Worm (Caenorhabditis elegans) whole organism, L1 larva: ENCODE results near the gene T04H1.12.

Experiments used
- C04F5.9 ChIP-seq: sonication (generic microtip); optimal IDR thresholded peaks from 2 replicates; lab custom pipeline; 2016; ENCODE audit warnings: missing genetic modification characterization, missing compliant biosample characterization
- C16A3.4 ChIP-seq: fragments of 150-350 bp; optimal IDR thresholded peaks from 2 replicates; lab custom pipeline; 2014; ENCODE audit warnings: missing biosample characterization, missing genetic modification characterization
- F16B12.6 ChIP-seq: fragments of 150-350 bp; optimal IDR thresholded peaks from 2 replicates; lab custom pipeline; 2014; ENCODE audit warnings: missing biosample characterization, missing genetic modification characterization
- Y116A8C.19 ChIP-seq: sonication (generic microtip); optimal IDR thresholded peaks from 2 replicates; lab custom pipeline; 2016; ENCODE audit warnings: missing compliant biosample characterization, missing genetic modification characterization, borderline replicate concordance
- ama-1 ChIP-seq: fragments of 150-350 bp; optimal IDR thresholded peaks from 2 replicates; lab custom pipeline; 2014
- blmp-1 ChIP-seq: fragments of 150-350 bp; optimal IDR thresholded peaks from 2 replicates; lab custom pipeline; 2014; ENCODE audit warnings: missing biosample characterization, missing genetic modification characterization
- ceh-63 ChIP-seq: fragments of 200-800 bp; sonication (Bioruptor generic); optimal IDR thresholded peaks from 2 replicates; lab custom pipeline; 2018; ENCODE audit warnings: mild to moderate bottlenecking, missing genetic modification characterization, missing compliant biosample characterization
- ceh-8 ChIP-seq: fragments of 200-800 bp; sonication (Bioruptor generic); optimal IDR thresholded peaks from 2 replicates; lab custom pipeline; 2018; ENCODE audit warnings: mild to moderate bottlenecking, missing genetic modification characterization, moderate library complexity, missing compliant biosample characterization
- efl-1 ChIP-seq, 4 experiments: fragments of 150-350 bp; optimal IDR thresholded peaks in 3 of 4; peaks in 1 of 4; 1 replicate in 1 of 4; 2 replicates in 3 of 4; lab custom pipeline; 2014; ENCODE audit warnings: missing biosample characterization in 2 of 4, missing genetic modification characterization in 2 of 4, missing genetic modification reagents in 2 of 4
- efl-3 ChIP-seq: fragments of 200-800 bp; sonication (Bioruptor generic); optimal IDR thresholded peaks from 2 replicates; lab custom pipeline; 2018; ENCODE audit warnings: mild to moderate bottlenecking, missing genetic modification characterization, missing compliant biosample characterization
- elt-2 ChIP-seq: sonication (generic microtip); optimal IDR thresholded peaks from 2 replicates; lab custom pipeline; 2016; ENCODE audit warnings: missing genetic modification characterization, mild to moderate bottlenecking, inconsistent platforms, missing compliant biosample characterization, missing genetic modification reagents
- elt-3 ChIP-seq, 6 experiments: fragments of 150-350 bp in 1 of 6; sonication (generic microtip); optimal IDR thresholded peaks; 2 replicates each; lab custom pipeline; 2017 to 2018; ENCODE audit warnings: missing biosample characterization in 6 of 6, missing genetic modification characterization in 6 of 6, inconsistent platforms in 1 of 6
- ets-5 ChIP-seq: fragments of 200-800 bp; sonication (Bioruptor generic); IDR thresholded peaks from 2 replicates; pipeline ENCODE4 v1.3.6; 2022; ENCODE audit warnings: missing genetic modification characterization, missing compliant biosample characterization
- fkh-8 ChIP-seq: sonication (generic microtip); optimal IDR thresholded peaks from 2 replicates; lab custom pipeline; 2016; ENCODE audit warnings: mild to moderate bottlenecking, missing genetic modification characterization, missing compliant biosample characterization
- grh-1 ChIP-seq: fragments of 200-800 bp; sonication (Bioruptor generic); IDR thresholded peaks from 2 replicates; pipeline ENCODE4 v1.3.6; 2022; ENCODE audit warnings: missing genetic modification reagents, missing genetic modification characterization, missing compliant biosample characterization
- irx-1 ChIP-seq: sonication (generic microtip); optimal IDR thresholded peaks from 2 replicates; lab custom pipeline; 2016; ENCODE audit warnings: missing genetic modification characterization, missing compliant biosample characterization
- isw-1 ChIP-seq: fragments of 200-800 bp; sonication (Bioruptor generic); IDR thresholded peaks from 2 replicates; pipeline ENCODE4 v1.3.6; 2022; ENCODE audit warnings: missing genetic modification characterization, missing compliant biosample characterization
- lin-13 ChIP-seq: fragments of 150-350 bp; optimal IDR thresholded peaks from 2 replicates; lab custom pipeline; 2014; ENCODE audit warnings: missing biosample characterization, missing genetic modification reagents, missing genetic modification characterization
- lin-14 ChIP-seq: fragments of 200-800 bp; sonication (Bioruptor generic); optimal IDR thresholded peaks from 2 replicates; lab custom pipeline; 2018; ENCODE audit warnings: mild to moderate bottlenecking, missing genetic modification characterization, moderate library complexity, missing compliant biosample characterization
- lin-15B ChIP-seq: fragments of 150-350 bp; sonication (generic microtip); optimal IDR thresholded peaks from 3 replicates; lab custom pipeline; 2014; ENCODE audit warnings: missing biosample characterization, missing genetic modification characterization
- lin-35 ChIP-seq, 2 experiments: fragments of 150-350 bp; optimal IDR thresholded peaks; 2 replicates each; lab custom pipeline; 2014; ENCODE audit warnings: missing biosample characterization in 2 of 2, missing genetic modification characterization in 2 of 2, missing genetic modification reagents in 2 of 2
- lsy-2 ChIP-seq, 2 experiments: fragments of 150-350 bp; optimal IDR thresholded peaks; 2 replicates each; lab custom pipeline; 2014; ENCODE audit warnings: missing biosample characterization in 2 of 2, missing genetic modification characterization in 2 of 2
- mef-2 ChIP-seq: fragments of 150-350 bp; optimal IDR thresholded peaks from 2 replicates; lab custom pipeline; 2014; ENCODE audit warnings: missing biosample characterization, missing genetic modification characterization
- mep-1 ChIP-seq: fragments of 150-350 bp; optimal IDR thresholded peaks from 2 replicates; lab custom pipeline; 2014; ENCODE audit warnings: missing biosample characterization, missing genetic modification characterization
- nhr-20 ChIP-seq: sonication (generic microtip); optimal IDR thresholded peaks from 2 replicates; lab custom pipeline; 2016; ENCODE audit warnings: mild to moderate bottlenecking, missing genetic modification characterization, missing compliant biosample characterization
- nhr-47 ChIP-seq: sonication (generic microtip); optimal IDR thresholded peaks from 2 replicates; lab custom pipeline; 2016; ENCODE audit warnings: mild to moderate bottlenecking, missing genetic modification characterization, moderate library complexity, missing compliant biosample characterization
- nhr-71 ChIP-seq: sonication (generic microtip); optimal IDR thresholded peaks from 2 replicates; lab custom pipeline; 2016; ENCODE audit warnings: mild to moderate bottlenecking, missing genetic modification characterization, moderate library complexity, missing compliant biosample characterization
- nhr-76 ChIP-seq: sonication (generic microtip); optimal IDR thresholded peaks from 2 replicates; lab custom pipeline; 2017; ENCODE audit warnings: missing biosample characterization, missing genetic modification characterization
- nhr-77 ChIP-seq: fragments of 150-350 bp; optimal IDR thresholded peaks from 2 replicates; lab custom pipeline; 2014; ENCODE audit warnings: missing biosample characterization, missing genetic modification characterization
- nhr-84 ChIP-seq: sonication (generic microtip); optimal IDR thresholded peaks from 2 replicates; lab custom pipeline; 2017; ENCODE audit warnings: missing biosample characterization, missing genetic modification characterization
- nhr-85 ChIP-seq: sonication (generic microtip); peaks from one replicate; lab custom pipeline; 2016; ENCODE audit warnings: missing genetic modification characterization, inconsistent platforms, missing compliant biosample characterization
- rnt-1 ChIP-seq: sonication (generic microtip); optimal IDR thresholded peaks from 2 replicates; lab custom pipeline; 2016; ENCODE audit warnings: mild to moderate bottlenecking, missing genetic modification characterization, moderate library complexity, missing compliant biosample characterization
- skn-1 ChIP-seq: fragments of 150-350 bp; optimal IDR thresholded peaks from 2 replicates; lab custom pipeline; 2014; ENCODE audit warnings: missing biosample characterization, missing genetic modification characterization
- snpc-4 ChIP-seq: fragments of 150-350 bp; optimal IDR thresholded peaks from 2 replicates; lab custom pipeline; 2014; ENCODE audit warnings: missing biosample characterization, missing genetic modification characterization
- snu-23 ChIP-seq: sonication (generic microtip); optimal IDR thresholded peaks from 2 replicates; lab custom pipeline; 2016; ENCODE audit warnings: missing genetic modification characterization, missing compliant biosample characterization
- swsn-7 ChIP-seq: sonication (generic microtip); optimal IDR thresholded peaks from 2 replicates; lab custom pipeline; 2016; ENCODE audit warnings: missing genetic modification characterization, missing compliant biosample characterization
- tbx-2 ChIP-seq: sonication (generic microtip); optimal IDR thresholded peaks from 2 replicates; lab custom pipeline; 2016; ENCODE audit warnings: missing genetic modification characterization, missing compliant biosample characterization
- unc-130 ChIP-seq: fragments of 150-350 bp; optimal IDR thresholded peaks from 2 replicates; lab custom pipeline; 2017; ENCODE audit warnings: missing biosample characterization, missing genetic modification characterization, inconsistent platforms
- unc-98 ChIP-seq: fragments of 200-800 bp; sonication (Bioruptor generic); IDR thresholded peaks from 2 replicates; pipeline ENCODE4 v1.3.6; 2022; ENCODE audit warnings: missing genetic modification characterization, missing compliant biosample characterization
- vab-15 ChIP-seq: sonication (generic microtip); optimal IDR thresholded peaks from 2 replicates; lab custom pipeline; 2017; ENCODE audit warnings: missing genotype, mild to moderate bottlenecking, missing genetic modification characterization, missing compliant biosample characterization
- xbp-1 ChIP-seq: sonication (generic microtip); optimal IDR thresholded peaks from 2 replicates; lab custom pipeline; 2016; ENCODE audit warnings: missing genetic modification characterization, missing compliant biosample characterization
- ztf-11 ChIP-seq, 2 experiments: sonication (generic microtip); optimal IDR thresholded peaks; 2 replicates each; lab custom pipeline; 2016 to 2017; ENCODE audit warnings: missing genetic modification characterization in 2 of 2, missing biosample characterization in 1 of 2, missing compliant biosample characterization in 1 of 2

T04H1.12 gene

DNA sequence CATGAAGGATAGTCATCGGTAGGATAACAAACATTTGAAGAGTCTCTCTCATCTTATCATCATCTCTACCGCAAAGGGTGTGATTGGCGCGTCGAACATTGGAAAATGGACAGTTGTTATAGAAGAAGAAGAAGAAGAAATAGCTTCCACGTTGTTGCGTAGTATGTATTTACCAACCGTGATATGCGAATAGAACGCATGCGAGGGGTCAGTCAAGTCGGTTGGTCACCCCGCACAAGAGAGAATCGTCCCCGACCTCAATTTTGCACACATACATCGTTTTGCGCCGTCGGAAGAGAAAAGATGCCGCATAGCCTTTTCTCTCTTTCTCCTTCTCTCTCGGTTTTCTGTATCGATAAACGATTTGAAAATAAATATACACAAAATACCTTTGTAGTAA, 39.6 kb downstream of the T04H1.12 start:
- TF ChIP-seq nhr-76: no peak
- no peak for TF ChIP-seq F16B12.6 (tag; lab: Kevin White, UChicago)
- TF ChIP-seq tbx-2 (tag; lab: Kevin White, UChicago): no peak
- TF ChIP-seq mef-2: no peak
- no peak for TF ChIP-seq lin-14 (GFP tag; lab: Kevin White, UChicago)
- TF ChIP-seq snpc-4 (tag; lab: Kevin White, UChicago): no peak
- no peak for TF ChIP-seq ceh-63 (GFP tag; lab: Kevin White, UChicago)
- TF ChIP-seq nhr-77 (tag; lab: Kevin White, UChicago): no peak
- peak; percentile 17 for TF ChIP-seq blmp-1
- TF ChIP-seq lin-35 (GFP tag; optimal IDR thresholded peaks at IDR 0.05; lab: Kevin White, UChicago): peak in 1 of 2 experiments; percentile 10
- TF ChIP-seq efl-1 (optimal IDR thresholded peaks at IDR 0.05; lab: Kevin White, UChicago): no peak
- peak in 1 of 2 experiments; percentile 87 for TF ChIP-seq efl-1 (GFP tag; optimal IDR thresholded peaks at IDR 0.05 in 1 of 2; lab: Kevin White, UChicago)
- no peak for TF ChIP-seq lsy-2 (tag; optimal IDR thresholded peaks at IDR 0.05; lab: Kevin White, UChicago)
- TF ChIP-seq C04F5.9: no peak
- TF ChIP-seq nhr-84 (tag; lab: Kevin White, UChicago): no peak
- no peak for TF ChIP-seq lin-13 (GFP tag; lab: Kevin White, UChicago)

DNA sequence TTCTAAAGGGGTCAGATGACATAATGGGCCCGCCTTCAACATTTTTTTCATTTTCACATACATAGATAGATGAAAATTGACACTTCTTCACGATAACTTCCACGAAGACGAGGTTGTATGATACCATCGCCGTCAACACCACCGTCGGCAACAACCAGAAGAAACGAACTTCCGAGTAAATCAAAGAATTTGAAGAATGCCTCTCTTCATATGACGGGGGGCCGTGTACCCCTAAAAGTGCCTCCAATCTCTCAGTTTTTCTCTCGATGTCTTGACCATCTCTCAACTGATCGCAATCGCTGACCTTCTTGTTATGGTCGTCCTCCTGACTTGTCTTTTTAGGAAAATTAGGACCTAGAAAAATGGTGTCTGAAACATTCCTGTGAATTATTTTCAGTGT, 40.1 kb downstream of the T04H1.12 start:
- no peak for TF ChIP-seq C16A3.4 (tag; lab: Kevin White, UChicago)
- TF ChIP-seq nhr-71: peak; percentile 49
- no peak for TF ChIP-seq lin-15B (tag; lab: Kevin White, UChicago)
- TF ChIP-seq nhr-20 (tag; lab: Kevin White, UChicago): peak; percentile 36
- no peak for TF ChIP-seq skn-1 (tag; lab: Kevin White, UChicago)
- TF ChIP-seq rnt-1 (tag; lab: Kevin White, UChicago): peak; percentile 25
- peak; percentile 2 for TF ChIP-seq nhr-47 (tag; lab: Kevin White, UChicago)
- peak; percentile 38 for TF ChIP-seq blmp-1
- TF ChIP-seq Y116A8C.19: no peak
- TF ChIP-seq isw-1: no peak
- TF ChIP-seq grh-1 (GFP tag; lab: Robert Waterston, UW): peak; percentile 32; the same call in 1 of the 2 replicates
- peak; percentile 56 for TF ChIP-seq lin-14 (GFP tag; lab: Kevin White, UChicago)
- TF ChIP-seq nhr-84 (tag; lab: Kevin White, UChicago): no peak
- TF ChIP-seq swsn-7 (tag; lab: Kevin White, UChicago): no peak
- TF ChIP-seq fkh-8 (tag; lab: Kevin White, UChicago): no peak
- TF ChIP-seq snpc-4 (tag; lab: Kevin White, UChicago): no peak
- no peak for TF ChIP-seq ceh-8 (GFP tag; lab: Kevin White, UChicago)
- peak in 1 of 2 experiments; percentile 23 for TF ChIP-seq lin-35 (GFP tag; optimal IDR thresholded peaks at IDR 0.05; lab: Kevin White, UChicago)
- TF ChIP-seq mep-1 (tag; lab: Kevin White, UChicago): peak; percentile 16
- peak in 1 of 2 experiments; percentile 48 for TF ChIP-seq lsy-2 (tag; optimal IDR thresholded peaks at IDR 0.05; lab: Kevin White, UChicago)
- no peak for TF ChIP-seq elt-2 (tag; lab: Kevin White, UChicago)
- peak; percentile 2 for TF ChIP-seq unc-130 (tag; lab: Kevin White, UChicago)
- TF ChIP-seq nhr-85 (tag; lab: Kevin White, UChicago): peak; percentile 96
- peak; percentile 15 for TF ChIP-seq tbx-2 (tag; lab: Kevin White, UChicago)
- TF ChIP-seq xbp-1 (tag; lab: Kevin White, UChicago): no peak
- TF ChIP-seq ets-5: no peak
- TF ChIP-seq unc-98: no peak
- TF ChIP-seq snu-23 (GFP tag; lab: Kevin White, UChicago): peak; percentile 33
- no peak for TF ChIP-seq ama-1 (lab: Kevin White, UChicago)
- TF ChIP-seq irx-1 (tag; lab: Kevin White, UChicago): peak; percentile 25
- TF ChIP-seq ztf-11 (tag; optimal IDR thresholded peaks at IDR 0.05; lab: Kevin White, UChicago): no peak
- no peak for TF ChIP-seq lin-13 (GFP tag; lab: Kevin White, UChicago)
- peak in 1 of 6 experiments; percentile 40 for TF ChIP-seq elt-3 (tag; optimal IDR thresholded peaks at IDR 0.05; lab: Kevin White, UChicago)
- no peak for TF ChIP-seq vab-15
- peak; percentile 39 for TF ChIP-seq efl-3 (GFP tag; lab: Kevin White, UChicago)
- TF ChIP-seq, all 84 proteins: peak for 17
